Worm (Caenorhabditis elegans) whole organism, young adult: ENCODE data around the gene B0024.15.

Source experiments
- atf-7 ChIP-seq: sonication (generic microtip); optimal IDR thresholded peaks from 2 replicates; lab custom pipeline; 2017; ENCODE audit warnings: mild to moderate bottlenecking, missing genetic modification characterization, missing compliant biosample characterization
- attf-3 ChIP-seq: fragments of 200-800 bp; sonication (Bioruptor generic); conservative IDR thresholded peaks from 2 replicates; pipeline ENCODE4 v1.3.6; 2022; ENCODE audit warnings: missing genetic modification reagents, missing genetic modification characterization, missing compliant biosample characterization

DNA sequence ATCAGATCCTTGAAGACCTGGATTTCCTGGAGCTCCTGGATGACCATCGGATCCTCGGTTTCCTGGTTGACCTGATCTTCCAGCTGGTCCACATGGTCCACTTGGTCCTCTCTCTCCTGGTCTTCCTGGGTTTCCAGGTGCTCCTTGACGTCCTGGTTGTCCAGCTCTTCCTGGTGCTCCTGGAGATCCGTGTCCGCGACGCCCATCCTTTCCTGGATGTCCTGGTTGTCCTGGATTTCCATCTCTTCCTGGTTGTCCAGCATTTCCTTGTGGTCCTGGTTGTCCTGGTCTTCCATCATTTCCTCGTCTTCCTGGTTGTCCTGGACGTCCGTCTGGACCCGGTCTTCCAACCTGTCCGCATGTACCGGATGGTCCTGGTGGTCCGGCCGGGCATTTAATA is 2.0 kb downstream of the B0024.15 start:
- no peak for TF ChIP-seq atf-7
- no peak for TF ChIP-seq attf-3 (GFP tag; lab: Robert Waterston, UW)
